Fruit fly (Drosophila melanogaster): ENCODE results near the gene CG14397.

The CG14397 gene

DNA sequence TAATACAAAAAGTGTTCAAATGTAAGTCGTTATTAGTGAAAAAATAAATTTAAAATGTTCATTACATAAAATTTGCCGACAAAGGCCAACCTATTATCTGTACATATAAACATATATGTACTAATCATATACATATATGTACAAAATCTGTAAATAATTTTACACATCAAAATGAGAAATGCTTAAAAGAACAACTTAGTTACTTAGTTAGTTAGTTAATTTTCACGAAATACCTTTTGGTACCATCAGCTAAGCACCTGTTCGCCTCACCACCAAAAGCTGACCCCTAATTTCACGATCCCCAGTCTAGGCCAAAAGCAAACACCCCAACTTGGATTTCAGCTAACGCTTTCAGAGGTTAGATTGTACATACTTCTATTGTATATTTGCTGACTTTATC is 2.0 kb upstream of the CG14397 start, which contains the start of gene CG9259:
Gene CG9259 (plus strand): TSS at position 301 of the 400 bp plus-strand sequence.
- TF ChIP-seq CG17912 (GFP tag; optimal IDR thresholded peaks at IDR 0.05) = no peak
- TF ChIP-seq CG18262 (tag; optimal IDR thresholded peaks at IDR 0.05) = no peak
- no peak for TF ChIP-seq phol (tag; optimal IDR thresholded peaks at IDR 0.05)
- no peak for TF ChIP-seq br (optimal IDR thresholded peaks at IDR 0.05)
- peak; percentile 3 for TF ChIP-seq CG2678 (tag; optimal IDR thresholded peaks at IDR 0.05)
- no peak for TF ChIP-seq Rfx (GFP tag; IDR thresholded peaks at IDR 0.05)
- TF ChIP-seq oc (tag; optimal IDR thresholded peaks at IDR 0.05) = no peak
- TF ChIP-seq NFAT (GFP tag; IDR thresholded peaks at IDR 0.05) = no peak
- no peak for TF ChIP-seq bcd (GFP tag; optimal IDR thresholded peaks at IDR 0.05)
- no peak for TF ChIP-seq run (tag; optimal IDR thresholded peaks at IDR 0.05)
- TF ChIP-seq Hr78 (GFP tag; optimal IDR thresholded peaks at IDR 0.05) = peak in 1 of 2 experiments; percentile 3
- no peak for TF ChIP-seq CG7987 (GFP tag; optimal IDR thresholded peaks at IDR 0.05)

- TF ChIP-seq PHDP (tag; optimal IDR thresholded peaks at IDR 0.05) (peak; percentile 37), CG16813 (GFP tag; IDR thresholded peaks at IDR 0.05; ENCODE audit: partially characterized antibody) (no peak), odd (GFP tag; optimal IDR thresholded peaks at IDR 0.05) (peak; percentile 28), CG7786 (GFP tag; optimal IDR thresholded peaks at IDR 0.05) (no peak), onecut (GFP tag; IDR thresholded peaks at IDR 0.05) (no peak), CG15514 (GFP tag; optimal IDR thresholded peaks at IDR 0.05) (peak; percentile 41), unc-4 (GFP tag; IDR thresholded peaks at IDR 0.05; ENCODE audit: partially characterized antibody) (0 out of 2 replicates have a peak, but pooled peaks have one; percentile 20), CG6272 (GFP tag; IDR thresholded peaks at IDR 0.05) (no peak), crol (GFP tag; IDR thresholded peaks at IDR 0.05) (no peak), toy (GFP tag; IDR thresholded peaks at IDR 0.05) (no peak), CG31441 (GFP tag; IDR thresholded peaks at IDR 0.05) (peak; percentile 75), zfh2 (GFP tag; optimal IDR thresholded peaks at IDR 0.05) (no peak), btn (GFP tag; optimal IDR thresholded peaks at IDR 0.05) (no peak), Dip2 (GFP tag; IDR thresholded peaks at IDR 0.05) (no peak), bcd (GFP tag; optimal IDR thresholded peaks at IDR 0.05) (peak; percentile 32), CoRest (tag; optimal IDR thresholded peaks at IDR 0.05) (peak; percentile 58), CG1603 (tag; optimal IDR thresholded peaks at IDR 0.05) (no peak), oc (tag; optimal IDR thresholded peaks at IDR 0.05) (no peak), Myb (GFP tag; optimal IDR thresholded peaks at IDR 0.05) (no peak), wor (GFP tag; IDR thresholded peaks at IDR 0.05) (no peak), CG10321 (GFP tag; IDR thresholded peaks at IDR 0.05) (no peak), nerfin-1 (tag; optimal IDR thresholded peaks at IDR 0.05) (no peak), HmgD (GFP tag; optimal IDR thresholded peaks at IDR 0.05) (no peak), CG17568 (GFP tag; optimal IDR thresholded peaks at IDR 0.05) (no peak), NfI (GFP tag; optimal IDR thresholded peaks at IDR 0.05) (peak; percentile 12), CG8281 (tag; optimal IDR thresholded peaks at IDR 0.05) (no peak), CG10979 (tag; optimal IDR thresholded peaks at IDR 0.05) (peak; percentile 50), ara (GFP tag; IDR thresholded peaks at IDR 0.05) (no peak), nom (GFP tag; optimal IDR thresholded peaks at IDR 0.05) (peak; percentile 85), CG4820 (GFP tag; optimal IDR thresholded peaks at IDR 0.05) (no peak), CG11723 (GFP tag; optimal IDR thresholded peaks at IDR 0.05) (no peak), Eip74EF (GFP tag; optimal IDR thresholded peaks at IDR 0.05) (peak in 1 of 2 experiments; percentile 82), CG7839 (tag; optimal IDR thresholded peaks at IDR 0.05) (peak; percentile 64), gem (tag; optimal IDR thresholded peaks at IDR 0.05) (peak; percentile 70), CG7928 (GFP tag; optimal IDR thresholded peaks at IDR 0.05) (no peak), ab (GFP tag; optimal IDR thresholded peaks at IDR 0.05) (no peak), CG12942 (GFP tag; optimal IDR thresholded peaks at IDR 0.05) (no peak), p53 (GFP tag; optimal IDR thresholded peaks at IDR 0.05) (no peak), disco-r (GFP tag; optimal IDR thresholded peaks at IDR 0.05) (no peak)
These were observed 5.5 kb downstream of the CG14397 start, which contains the start of gene CG34136 for dm6 chr2L:21096448-21096994. CG34136 (plus strand) TSS chr2L:21096922.

Measured in whole organism, embryonic.